Worm (Caenorhabditis elegans) whole organism, mixed stage, embryonic: Measurements from ENCODE around the gene ZC266.1.

Experiments
- blmp-1 ChIP-seq: fragments of 150-350 bp; optimal IDR thresholded peaks from 2 replicates; lab custom pipeline; 2014; ENCODE audit warnings: missing biosample characterization, missing genetic modification characterization
- mep-1 ChIP-seq: fragments of 150-350 bp; optimal IDR thresholded peaks from 2 replicates; lab custom pipeline; 2017; ENCODE audit warnings: missing biosample characterization, missing genetic modification reagents, missing genetic modification characterization, inconsistent platforms
- mls-2 ChIP-seq: sonication (generic microtip); optimal IDR thresholded peaks from 2 replicates; lab custom pipeline; 2016; ENCODE audit warnings: mild to moderate bottlenecking, missing genetic modification characterization, moderate library complexity, missing compliant biosample characterization
- nhr-12 ChIP-seq: fragments of 150-350 bp; optimal IDR thresholded peaks from 2 replicates; lab custom pipeline; 2014; ENCODE audit warnings: missing biosample characterization, missing genetic modification characterization
- pha-4 ChIP-seq: fragments of 150-350 bp; optimal IDR thresholded peaks from 2 replicates; lab custom pipeline; 2018; ENCODE audit warnings: missing biosample characterization, missing genetic modification reagents, missing genetic modification characterization
- unc-62 ChIP-seq: fragments of 150-350 bp; optimal IDR thresholded peaks from 2 replicates; lab custom pipeline; 2014; ENCODE audit warnings: missing biosample characterization, missing genetic modification reagents, missing genetic modification characterization
- ztf-11 ChIP-seq: fragments of 150-350 bp; optimal IDR thresholded peaks from 2 replicates; lab custom pipeline; 2014; ENCODE audit warnings: missing biosample characterization, missing genetic modification characterization

DNA sequence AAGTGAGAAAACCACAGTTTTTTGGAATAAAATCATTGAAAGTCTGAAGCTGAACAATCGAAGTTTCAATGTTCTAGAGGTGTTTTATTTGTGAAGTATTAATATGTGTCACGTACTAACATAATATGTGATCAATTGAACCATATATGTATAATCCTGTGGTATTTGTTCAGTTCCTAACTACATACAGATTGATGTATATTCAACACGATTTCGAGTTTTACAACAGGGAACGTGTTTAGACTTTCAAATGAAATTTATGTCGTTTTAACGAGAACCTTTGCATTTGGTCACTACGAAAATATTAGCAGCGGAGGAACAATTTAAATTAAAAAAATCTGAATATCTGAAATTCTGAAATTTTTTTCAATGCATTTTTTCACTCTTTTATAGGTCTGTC, 25.6 kb downstream of the ZC266.1 start, which contains the start of gene K03B4.8:
- TF ChIP-seq mls-2 (no peak), blmp-1 (no peak), mep-1 (tag; lab: Kevin White, UChicago) (no peak), ztf-11 (tag; lab: Kevin White, UChicago) (no peak), unc-62 (no peak), pha-4 (tag; lab: Kevin White, UChicago) (no peak), nhr-12 (no peak)
